Worm (Caenorhabditis elegans) whole organism, mixed stage, embryonic: ENCODE results near the gene sprr-2.

ENCODE experiments used
- ceh-39 ChIP-seq: fragments of 150-350 bp; optimal IDR thresholded peaks from 2 replicates; lab custom pipeline; 2014; ENCODE audit warnings: missing biosample characterization, missing genetic modification characterization
- cnd-1 ChIP-seq: fragments of 200-800 bp; sonication (Bioruptor generic); optimal IDR thresholded peaks from 2 replicates; lab custom pipeline; 2018; ENCODE audit warnings: mild to moderate bottlenecking, missing genetic modification characterization, missing compliant biosample characterization
- lin-13 ChIP-seq: fragments of 150-350 bp; optimal IDR thresholded peaks from 2 replicates; lab custom pipeline; 2014; ENCODE audit warnings: missing biosample characterization, missing genetic modification characterization
- mab-5 ChIP-seq: fragments of 150-350 bp; optimal IDR thresholded peaks from 2 replicates; lab custom pipeline; 2014; ENCODE audit warnings: missing biosample characterization, missing genetic modification characterization
- pha-4 ChIP-seq: fragments of 150-350 bp; optimal IDR thresholded peaks from 2 replicates; lab custom pipeline; 2018; ENCODE audit warnings: missing biosample characterization, missing genetic modification reagents, missing genetic modification characterization
- snpc-4 ChIP-seq: fragments of 150-350 bp; optimal IDR thresholded peaks from 2 replicates; lab custom pipeline; 2014; ENCODE audit warnings: missing biosample characterization, missing genetic modification characterization
- ztf-11 ChIP-seq: fragments of 150-350 bp; optimal IDR thresholded peaks from 2 replicates; lab custom pipeline; 2014; ENCODE audit warnings: missing biosample characterization, missing genetic modification characterization

DNA sequence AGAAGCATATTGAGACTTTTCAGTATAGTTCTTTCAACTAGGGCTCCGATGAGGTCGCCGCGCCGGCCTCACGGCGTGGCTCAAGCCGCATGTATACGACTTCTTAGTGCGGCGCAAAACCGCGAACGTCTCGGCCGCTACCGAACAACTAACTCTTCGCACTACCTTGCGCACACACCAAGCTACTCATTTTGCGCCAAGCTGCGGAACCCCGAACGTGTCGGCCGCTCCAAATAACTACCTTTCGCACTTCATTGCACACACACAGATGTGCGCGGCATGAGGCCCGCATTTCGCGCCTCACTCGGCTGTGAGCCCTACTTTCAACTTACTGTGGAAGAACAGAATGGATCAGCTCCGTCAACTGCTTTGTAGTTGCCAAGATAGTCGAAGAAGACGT lies 25.4 kb upstream of the sprr-2 start:
- no peak for TF ChIP-seq snpc-4
- TF ChIP-seq pha-4 = no peak
- TF ChIP-seq ztf-11 (tag; lab: Kevin White, UChicago) = no peak
- no peak for TF ChIP-seq ceh-39 (tag; lab: Kevin White, UChicago)
- no peak for TF ChIP-seq mab-5 (tag; lab: Kevin White, UChicago)
- no peak for TF ChIP-seq lin-13
- TF ChIP-seq cnd-1 (tag; lab: Kevin White, UChicago) = no peak
